Fruit fly (Drosophila melanogaster) whole organism, embryonic: ENCODE data around the gene Mtp.

Source experiments
- CG1024 ChIP-seq: fragments of 200-800 bp; sonication (Bioruptor generic); IDR thresholded peaks from 2 replicates; pipeline ENCODE4 v1.3.6; 2022; ENCODE audit warnings: missing biosample characterization, missing genetic modification characterization
- CG11456 ChIP-seq: fragments of 200-800 bp; sonication (Bioruptor generic); IDR thresholded peaks from 3 replicates; pipeline ENCODE4 v1.3.6; 2022; ENCODE audit warnings: missing biosample characterization, missing genetic modification characterization
- CG13296 ChIP-seq: fragments of 200-800 bp; sonication (Bioruptor generic); optimal IDR thresholded peaks from 3 replicates; lab custom pipeline; 2018; ENCODE audit warnings: missing biosample characterization, mild to moderate bottlenecking, missing genetic modification characterization
- CG15073 ChIP-seq: fragments of 200-800 bp; sonication (Bioruptor generic); optimal IDR thresholded peaks from 2 replicates; lab custom pipeline; 2016; ENCODE audit warnings: missing biosample characterization, missing genetic modification characterization
- CG15479 ChIP-seq: fragments of 200-800 bp; sonication (Bioruptor generic); optimal IDR thresholded peaks from 3 replicates; lab custom pipeline; 2019; ENCODE audit warnings: missing biosample characterization, mild to moderate bottlenecking, missing genetic modification characterization, moderate library complexity
- CG1602 ChIP-seq: fragments of 200-800 bp; sonication (Bioruptor generic); optimal IDR thresholded peaks from 3 replicates; lab custom pipeline; 2016; ENCODE audit warnings: missing biosample characterization, missing genetic modification characterization
- CG17912 ChIP-seq: fragments of 200-800 bp; sonication (Bioruptor generic); optimal IDR thresholded peaks from 2 replicates; lab custom pipeline; 2018; ENCODE audit warnings: missing biosample characterization, mild to moderate bottlenecking, missing genetic modification characterization
- CG1792 ChIP-seq: fragments of 200-800 bp; sonication (Bioruptor generic); optimal IDR thresholded peaks from 2 replicates; lab custom pipeline; 2016; ENCODE audit warnings: missing biosample characterization, missing genetic modification characterization
- CG2116 ChIP-seq: fragments of 200-800 bp; sonication (Bioruptor generic); optimal IDR thresholded peaks from 3 replicates; lab custom pipeline; 2018; ENCODE audit warnings: missing biosample characterization, mild to moderate bottlenecking, missing genetic modification characterization
- CG2120 ChIP-seq: fragments of 200-800 bp; sonication (Bioruptor generic); optimal IDR thresholded peaks from 3 replicates; lab custom pipeline; 2016; ENCODE audit warnings: missing biosample characterization, missing genetic modification characterization
- CG2129 ChIP-seq: fragments of 200-800 bp; sonication (Bioruptor generic); IDR thresholded peaks from 2 replicates; pipeline ENCODE4 v1.3.6; 2022; ENCODE audit warnings: missing biosample characterization, missing genetic modification characterization; ENCODE audit not compliant: partially characterized antibody
- CG2199 ChIP-seq: fragments of 200-800 bp; sonication (Bioruptor generic); IDR thresholded peaks from 3 replicates; pipeline ENCODE4 v1.3.6; 2022; ENCODE audit warnings: missing biosample characterization, missing genetic modification characterization
- CG2712 ChIP-seq: fragments of 200-800 bp; optimal IDR thresholded peaks from 3 replicates; lab custom pipeline; 2019; ENCODE audit warnings: missing biosample characterization, mild to moderate bottlenecking, missing genetic modification characterization, moderate library complexity
- CG30020 ChIP-seq: fragments of 200-800 bp; optimal IDR thresholded peaks from 2 replicates; lab custom pipeline; 2019; ENCODE audit warnings: missing biosample characterization, mild to moderate bottlenecking, missing genetic modification characterization, moderate library complexity
- CG32772 ChIP-seq: fragments of 200-800 bp; sonication (Bioruptor generic); IDR thresholded peaks from 2 replicates; pipeline ENCODE4 v1.3.6; 2022; ENCODE audit warnings: missing biosample characterization, missing genetic modification characterization
- CG33557 ChIP-seq: fragments of 200-800 bp; sonication (Bioruptor generic); optimal IDR thresholded peaks from 2 replicates; lab custom pipeline; 2019; ENCODE audit warnings: missing biosample characterization, mild to moderate bottlenecking, missing genetic modification characterization, moderate library complexity
- CG3847 ChIP-seq: fragments of 200-800 bp; sonication (Bioruptor generic); IDR thresholded peaks from 2 replicates; pipeline ENCODE4 v1.3.6; 2022; ENCODE audit warnings: missing biosample characterization, missing genetic modification characterization
- CG4404 ChIP-seq: fragments of 200-800 bp; sonication (Bioruptor generic); IDR thresholded peaks from 2 replicates; pipeline ENCODE4 v1.3.6; 2022; ENCODE audit warnings: missing biosample characterization, missing genetic modification characterization
- CG6175 ChIP-seq: fragments of 200-800 bp; sonication (Bioruptor generic); IDR thresholded peaks from 3 replicates; pipeline ENCODE4 v1.3.6; 2022; ENCODE audit warnings: missing biosample characterization, missing genetic modification characterization
- CG6791 ChIP-seq: fragments of 200-800 bp; sonication (Bioruptor generic); IDR thresholded peaks from 3 replicates; pipeline ENCODE4 v1.3.6; 2022; ENCODE audit warnings: missing biosample characterization, missing genetic modification characterization; ENCODE audit not compliant: partially characterized antibody
- CG6813 ChIP-seq: fragments of 200-800 bp; sonication (Bioruptor generic); optimal IDR thresholded peaks from 2 replicates; lab custom pipeline; 2017; ENCODE audit warnings: missing biosample characterization, missing genetic modification characterization, mild to moderate bottlenecking, moderate library complexity, missing genetic modification reagents
- CG7357 ChIP-seq: fragments of 200-800 bp; sonication (Bioruptor generic); IDR thresholded peaks from 3 replicates; pipeline ENCODE4 v1.3.6; 2022; ENCODE audit warnings: missing biosample characterization, missing genetic modification characterization
- CG7928 ChIP-seq: fragments of 200-800 bp; sonication (Bioruptor generic); optimal IDR thresholded peaks from 2 replicates; lab custom pipeline; 2017; ENCODE audit warnings: missing biosample characterization, mild to moderate bottlenecking, missing genetic modification characterization
- CG8089 ChIP-seq: fragments of 200-800 bp; sonication (Bioruptor generic); optimal IDR thresholded peaks from 3 replicates; lab custom pipeline; 2016; ENCODE audit warnings: missing biosample characterization, missing genetic modification characterization
- CG9437 ChIP-seq: fragments of 200-800 bp; sonication (Bioruptor generic); optimal IDR thresholded peaks from 2 replicates; lab custom pipeline; 2018; ENCODE audit warnings: missing biosample characterization, mild to moderate bottlenecking, missing genetic modification characterization
- Chrac-16 ChIP-seq: fragments of 200-800 bp; sonication (Bioruptor generic); optimal IDR thresholded peaks from 3 replicates; lab custom pipeline; 2016; ENCODE audit warnings: missing biosample characterization, missing genetic modification characterization
- D19A ChIP-seq: fragments of 200-800 bp; optimal IDR thresholded peaks from 3 replicates; lab custom pipeline; 2019; ENCODE audit warnings: missing biosample characterization, mild to moderate bottlenecking, missing genetic modification characterization, moderate library complexity
- Drgx ChIP-seq: fragments of 200-800 bp; sonication (Bioruptor generic); IDR thresholded peaks from 2 replicates; pipeline ENCODE4 v1.3.6; 2022; ENCODE audit warnings: missing biosample characterization, missing genetic modification characterization
- HmgD ChIP-seq: fragments of 200-800 bp; sonication (Bioruptor generic); optimal IDR thresholded peaks from 3 replicates; lab custom pipeline; 2016; ENCODE audit warnings: missing biosample characterization, missing genetic modification characterization
- HmgZ ChIP-seq: fragments of 200-800 bp; sonication (Bioruptor generic); optimal IDR thresholded peaks from 2 replicates; lab custom pipeline; 2018; ENCODE audit warnings: missing biosample characterization, mild to moderate bottlenecking, missing genetic modification characterization
- Hsf ChIP-seq: fragments of 200-800 bp; sonication (Bioruptor generic); optimal IDR thresholded peaks from 3 replicates; lab custom pipeline; 2016; ENCODE audit warnings: missing biosample characterization, missing genetic modification characterization
- MESR4 ChIP-seq: fragments of 200-800 bp; sonication (Bioruptor generic); optimal IDR thresholded peaks from 2 replicates; lab custom pipeline; 2018; ENCODE audit warnings: missing biosample characterization, mild to moderate bottlenecking, missing genetic modification characterization, moderate library complexity
- Mad ChIP-seq: fragments of 200-800 bp; sonication (Bioruptor generic); optimal IDR thresholded peaks from 2 replicates; lab custom pipeline; 2016; ENCODE audit warnings: missing biosample characterization, missing genetic modification characterization
- Mes4 ChIP-seq: fragments of 200-800 bp; sonication (Bioruptor generic); optimal IDR thresholded peaks from 2 replicates; lab custom pipeline; 2016; ENCODE audit warnings: missing biosample characterization, missing genetic modification characterization
- NK7.1 ChIP-seq: fragments of 200-800 bp; sonication (Bioruptor generic); optimal IDR thresholded peaks from 3 replicates; lab custom pipeline; 2016; ENCODE audit warnings: missing biosample characterization, missing genetic modification characterization
- Ravus ChIP-seq: fragments of 200-800 bp; sonication (Bioruptor generic); IDR thresholded peaks from 2 replicates; pipeline ENCODE4 v1.3.6; 2022; ENCODE audit warnings: missing biosample characterization, missing genetic modification characterization
- Rx ChIP-seq: fragments of 200-800 bp; sonication (Bioruptor generic); IDR thresholded peaks from 2 replicates; pipeline ENCODE4 v1.3.6; 2022; ENCODE audit warnings: missing biosample characterization, missing genetic modification characterization
- cas ChIP-seq: fragments of 200-800 bp; sonication (Bioruptor generic); IDR thresholded peaks from 2 replicates; pipeline ENCODE4 v1.3.6; 2022; ENCODE audit warnings: missing biosample characterization, missing genetic modification characterization
- croc ChIP-seq: fragments of 200-800 bp; sonication (Bioruptor generic); conservative IDR thresholded peaks from 3 replicates; pipeline ENCODE4 v1.3.6; 2022; ENCODE audit warnings: missing biosample characterization, missing genetic modification characterization
- ftz-f1 ChIP-seq: fragments of 200-800 bp; sonication (Bioruptor generic); optimal IDR thresholded peaks from 2 replicates; lab custom pipeline; 2016; ENCODE audit warnings: missing biosample characterization, missing genetic modification characterization
- hkb ChIP-seq, 2 experiments: fragments of 200-800 bp in 1 of 2; fragments of >200 bp in 1 of 2; sonication (Bioruptor generic) in 1 of 2; IDR thresholded peaks in 1 of 2; optimal IDR thresholded peaks in 1 of 2; 2 replicates each; pipeline versions ENCODE4 v1.3.6 to Lab custom; 2017 to 2022; ENCODE audit warnings: missing biosample characterization in 1 of 2, missing genetic modification characterization in 1 of 2
- lola ChIP-seq, 3 experiments: fragments of >200 bp in 2 of 3; fragments of 200-800 bp in 1 of 3; sonication (Bioruptor generic) in 1 of 3; optimal IDR thresholded peaks; 2 replicates each; lab custom pipeline; 2017 to 2019; ENCODE audit warnings: missing biosample characterization in 3 of 3, missing genetic modification characterization in 3 of 3, mild to moderate bottlenecking in 1 of 3, moderate library complexity in 1 of 3
- luna ChIP-seq: fragments of 200-800 bp; sonication (Bioruptor generic); optimal IDR thresholded peaks from 2 replicates; lab custom pipeline; 2016; ENCODE audit warnings: missing biosample characterization, missing genetic modification characterization
- nau ChIP-seq: fragments of 200-800 bp; sonication (Bioruptor generic); optimal IDR thresholded peaks from 3 replicates; lab custom pipeline; 2017; ENCODE audit warnings: missing biosample characterization, mild to moderate bottlenecking, missing genetic modification characterization, missing genetic modification reagents
- pzg ChIP-seq: fragments of 200-800 bp; sonication (Bioruptor generic); optimal IDR thresholded peaks from 3 replicates; lab custom pipeline; 2018; ENCODE audit warnings: missing biosample characterization, mild to moderate bottlenecking, missing genetic modification characterization, moderate library complexity
- seq ChIP-seq: fragments of 200-800 bp; sonication (Bioruptor generic); IDR thresholded peaks from 2 replicates; pipeline ENCODE4 v1.3.6; 2022; ENCODE audit warnings: missing biosample characterization, missing genetic modification characterization
- tin ChIP-seq: fragments of 200-800 bp; sonication (Bioruptor generic); optimal IDR thresholded peaks from 3 replicates; lab custom pipeline; 2016; ENCODE audit warnings: missing biosample characterization, missing genetic modification characterization
- tna ChIP-seq: fragments of 200-800 bp; sonication (Bioruptor generic); IDR thresholded peaks from 2 replicates; pipeline ENCODE4 v1.3.6; 2022; ENCODE audit warnings: missing biosample characterization, missing genetic modification characterization; ENCODE audit not compliant: partially characterized antibody
- twi ChIP-seq: fragments of 200-800 bp; optimal IDR thresholded peaks from 2 replicates; lab custom pipeline; 2019; ENCODE audit warnings: missing biosample characterization, mild to moderate bottlenecking, missing genetic modification characterization, moderate library complexity

Mtp gene

DNA sequence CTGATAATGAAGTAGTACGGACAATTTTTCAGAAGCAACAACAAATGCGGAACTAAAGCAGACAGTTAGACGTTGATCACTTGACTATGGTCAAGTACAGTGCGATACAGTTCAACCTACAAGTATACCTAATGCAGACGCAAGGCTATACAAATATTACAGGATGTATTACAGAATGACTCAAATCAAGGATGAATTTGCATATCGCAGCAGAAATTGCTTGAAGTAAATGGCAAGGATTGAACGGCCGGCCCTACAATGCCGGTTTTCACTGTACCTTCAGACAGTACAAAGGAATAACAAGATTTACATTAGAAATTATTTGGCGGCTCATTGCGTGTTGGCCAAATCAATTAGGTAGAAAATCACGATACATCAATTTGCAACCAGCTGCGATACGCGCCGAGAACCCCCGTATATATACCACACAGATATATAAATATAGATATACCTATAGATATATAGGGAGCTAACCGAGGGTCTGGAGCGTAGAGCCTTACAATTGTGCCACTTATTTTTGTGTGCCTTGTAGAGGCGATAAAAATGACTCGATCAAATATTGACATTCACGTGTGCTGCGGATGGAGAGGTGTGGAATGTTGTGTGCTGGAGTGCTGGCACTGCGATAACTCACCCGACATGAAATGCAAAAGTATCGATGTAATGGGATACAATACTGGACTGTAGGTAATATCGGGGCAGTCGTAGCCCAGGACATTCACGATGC lies 41.2 kb downstream of the Mtp start (continued):
- TF ChIP-seq CG7928 (GFP tag; lab: Kevin White, UChicago) (no peak), CG9437 (GFP tag; lab: Kevin White, UChicago) (no peak), ftz-f1 (no peak), croc (GFP tag; lab: Robert Waterston, UW) (no peak), CG1602 (GFP tag; lab: Kevin White, UChicago) (no peak), CG1024 (GFP tag; lab: Robert Waterston, UW) (no peak), seq (GFP tag; lab: Robert Waterston, UW) (0 out of 2 replicates have a peak, but pooled peaks have one; percentile 32), Ravus (peak; percentile 35), NK7.1 (GFP tag; lab: Kevin White, UChicago) (no peak), CG13296 (GFP tag; lab: Kevin White, UChicago) (peak; percentile 35), twi (tag; lab: Kevin White, UChicago) (no peak), Hsf (GFP tag; lab: Kevin White, UChicago) (peak; percentile 64), Rx (GFP tag; lab: Robert Waterston, UW) (no peak), Mad (GFP tag; lab: Kevin White, UChicago) (no peak), cas (GFP tag; lab: Robert Waterston, UW) (no peak), D19A (tag; lab: Kevin White, UChicago) (no peak), CG11456 (no peak; the same call in 2 of the 3 replicates), HmgD (GFP tag; lab: Kevin White, UChicago) (no peak), CG32772 (no peak), CG33557 (no peak), nau (no peak), CG6175 (GFP tag; lab: Robert Waterston, UW) (0 out of 3 replicates have a peak, but pooled peaks have one; percentile 28), luna (GFP tag; lab: Kevin White, UChicago) (peak; percentile 32), CG2129 (GFP tag; lab: Robert Waterston, UW) (no peak), hkb (optimal IDR thresholded peaks at IDR 0.05; lab: Kevin White, UChicago) (no peak), hkb (GFP tag; IDR thresholded peaks at IDR 0.05; lab: Robert Waterston, UW) (peak; percentile 37; the same call in 1 of the 2 replicates), CG2199 (GFP tag; lab: Robert Waterston, UW) (no peak), CG30020 (tag; lab: Kevin White, UChicago) (no peak), CG3847 (GFP tag; lab: Robert Waterston, UW) (peak; percentile 61), CG2712 (tag; lab: Kevin White, UChicago) (peak; percentile 33), CG6791 (GFP tag; lab: Robert Waterston, UW) (0 out of 3 replicates have a peak, but pooled peaks have one; percentile 25), CG17912 (GFP tag; lab: Kevin White, UChicago) (no peak), CG1792 (no peak), lola (GFP tag; optimal IDR thresholded peaks at IDR 0.05; lab: Kevin White, UChicago) (no peak), CG6813 (peak; percentile 23), Chrac-16 (peak; percentile 11), CG15073 (GFP tag; lab: Kevin White, UChicago) (no peak), Mes4 (GFP tag; lab: Kevin White, UChicago) (no peak), tna (GFP tag; lab: Robert Waterston, UW) (no peak), Drgx (GFP tag; lab: Robert Waterston, UW) (0 out of 2 replicates have a peak, but pooled peaks have one; percentile 6), CG8089 (GFP tag; lab: Kevin White, UChicago) (no peak), CG15479 (GFP tag; lab: Kevin White, UChicago) (no peak), pzg (GFP tag; lab: Kevin White, UChicago) (no peak), HmgZ (tag; lab: Kevin White, UChicago) (no peak), MESR4 (GFP tag; lab: Kevin White, UChicago) (no peak), tin (peak; percentile 41), CG2116 (no peak), CG2120 (GFP tag; lab: Kevin White, UChicago) (peak; percentile 87), CG4404 (GFP tag; lab: Robert Waterston, UW) (0 out of 2 replicates have a peak, but pooled peaks have one; percentile 21), CG7357 (GFP tag; lab: Robert Waterston, UW) (peak; percentile 60; the same call in 2 of the 3 replicates)
